Worm (Caenorhabditis elegans) whole organism, late embryonic: ENCODE measurements around the gene F38H4.3.

Source experiments
- ama-1 ChIP-seq: fragments of 150-350 bp; optimal IDR thresholded peaks from 2 replicates; lab custom pipeline; 2014
- ceh-19 ChIP-seq: fragments of 200-800 bp; sonication (Bioruptor generic); optimal IDR thresholded peaks from 2 replicates; lab custom pipeline; 2018; ENCODE audit warnings: mild to moderate bottlenecking, missing genetic modification characterization, missing compliant biosample characterization
- hlh-13 ChIP-seq: fragments of 200-800 bp; sonication (Bioruptor generic); optimal IDR thresholded peaks from 2 replicates; lab custom pipeline; 2018; ENCODE audit warnings: mild to moderate bottlenecking, missing genetic modification characterization, missing compliant biosample characterization
- hlh-8 ChIP-seq: sonication (generic microtip); optimal IDR thresholded peaks from 2 replicates; lab custom pipeline; 2016; ENCODE audit warnings: missing genotype, missing genetic modification characterization, missing compliant biosample characterization
- nhr-11 ChIP-seq: fragments of 150-350 bp; optimal IDR thresholded peaks from 2 replicates; lab custom pipeline; 2014; ENCODE audit warnings: missing biosample characterization, missing genetic modification characterization
- npax-4 ChIP-seq: sonication (generic microtip); optimal IDR thresholded peaks from 2 replicates; lab custom pipeline; 2016; ENCODE audit warnings: missing genetic modification characterization, missing compliant biosample characterization
- unc-55 ChIP-seq: sonication (generic microtip); optimal IDR thresholded peaks from 2 replicates; lab custom pipeline; 2017; ENCODE audit warnings: missing biosample characterization, missing genetic modification reagents, missing genetic modification characterization
- zip-5 ChIP-seq: sonication (generic microtip); optimal IDR thresholded peaks from 2 replicates; lab custom pipeline; 2016; ENCODE audit warnings: missing genetic modification characterization, missing compliant biosample characterization

DNA sequence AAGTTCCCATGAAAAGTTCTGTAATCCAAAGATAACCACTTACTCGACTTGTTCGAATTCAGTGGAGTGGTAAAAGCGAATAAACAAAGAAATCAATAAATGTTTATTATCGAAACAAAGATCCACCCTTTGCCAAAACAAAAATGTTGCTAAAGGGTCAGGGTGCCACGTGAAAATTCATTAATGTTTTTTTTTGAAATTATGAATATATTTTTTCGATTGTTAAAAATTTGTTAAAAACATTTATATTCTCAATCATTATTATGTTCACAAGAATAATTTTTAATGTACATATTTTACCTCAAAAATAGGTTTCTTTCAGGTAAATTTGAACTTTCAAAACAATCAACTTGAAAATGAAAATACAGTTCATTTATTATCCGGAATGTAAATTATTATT lies 39.2 kb upstream of the F38H4.3 start, which contains the start of gene H01G02.4:
- TF ChIP-seq nhr-11 (tag; lab: Kevin White, UChicago) (no peak), hlh-13 (GFP tag; lab: Kevin White, UChicago) (no peak), npax-4 (tag; lab: Kevin White, UChicago) (no peak), hlh-8 (no peak), unc-55 (no peak), ceh-19 (no peak), ama-1 (lab: Kevin White, UChicago) (no peak), zip-5 (no peak)
